Worm (Caenorhabditis elegans) whole organism, L2 larva: Measurements from ENCODE around the gene W05H9.2.
A peak's percentile ranks its signal among the peaks of the same experiment; 100 is the strongest.

Experiments
- C34F6.9 ChIP-seq: fragments of 150-350 bp; optimal IDR thresholded peaks from 2 replicates; lab custom pipeline; 2014; ENCODE audit warnings: missing biosample characterization, missing genetic modification characterization
- F13H6.1 ChIP-seq: sonication (generic microtip); optimal IDR thresholded peaks from 2 replicates; lab custom pipeline; 2016; ENCODE audit warnings: missing genetic modification characterization, missing compliant biosample characterization
- R02D3.7 ChIP-seq: fragments of 150-350 bp; optimal IDR thresholded peaks from 2 replicates; lab custom pipeline; 2014; ENCODE audit warnings: missing biosample characterization, missing genetic modification characterization
- Y55F3AM.14 ChIP-seq: fragments of 200-800 bp; sonication (Bioruptor generic); optimal IDR thresholded peaks from 2 replicates; lab custom pipeline; 2018; ENCODE audit warnings: mild to moderate bottlenecking, missing genetic modification characterization, missing compliant biosample characterization
- alr-1 ChIP-seq: fragments of 150-350 bp; optimal IDR thresholded peaks from 2 replicates; lab custom pipeline; 2014; ENCODE audit warnings: missing biosample characterization, missing genetic modification characterization
- aly-2 ChIP-seq: fragments of 150-350 bp; optimal IDR thresholded peaks from 2 replicates; lab custom pipeline; 2014; ENCODE audit warnings: missing biosample characterization, missing genetic modification characterization
- ama-1 ChIP-seq: fragments of 150-350 bp; optimal IDR thresholded peaks from 2 replicates; lab custom pipeline; 2018; ENCODE audit warnings: inconsistent platforms
- blmp-1 ChIP-seq: sonication (generic microtip); optimal IDR thresholded peaks from 2 replicates; lab custom pipeline; 2017; ENCODE audit warnings: missing genetic modification characterization, mild to moderate bottlenecking, missing compliant biosample characterization, antibody characterized with exemption, moderate library complexity; ENCODE audit not compliant: insufficient read depth
- ceh-82 ChIP-seq: fragments of 150-350 bp; optimal IDR thresholded peaks from 2 replicates; lab custom pipeline; 2014; ENCODE audit warnings: missing biosample characterization, missing genetic modification characterization
- crh-2 ChIP-seq: sonication (generic microtip); optimal IDR thresholded peaks from 2 replicates; lab custom pipeline; 2017; ENCODE audit warnings: missing biosample characterization, missing genetic modification characterization
- dmd-4 ChIP-seq: sonication (generic microtip); optimal IDR thresholded peaks from 2 replicates; lab custom pipeline; 2017; ENCODE audit warnings: missing biosample characterization, missing genetic modification characterization
- egl-27 ChIP-seq: sonication (generic microtip); optimal IDR thresholded peaks from 3 replicates; lab custom pipeline; 2017; ENCODE audit warnings: missing biosample characterization, missing genetic modification reagents, missing genetic modification characterization
- elt-3 ChIP-seq: sonication (generic microtip); optimal IDR thresholded peaks from 2 replicates; lab custom pipeline; 2017; ENCODE audit warnings: missing biosample characterization, missing genetic modification characterization
- fos-1 ChIP-seq: fragments of 150-350 bp; optimal IDR thresholded peaks from 2 replicates; lab custom pipeline; 2014; ENCODE audit warnings: missing biosample characterization, missing genetic modification characterization
- gmeb-1 ChIP-seq: fragments of 150-350 bp; optimal IDR thresholded peaks from 2 replicates; lab custom pipeline; 2014; ENCODE audit warnings: missing biosample characterization, missing genetic modification characterization
- lin-11 ChIP-seq: fragments of 150-350 bp; sonication (generic microtip); optimal IDR thresholded peaks from 2 replicates; lab custom pipeline; 2014; ENCODE audit warnings: missing biosample characterization, missing genetic modification characterization, inconsistent platforms, mixed read lengths
- lin-13 ChIP-seq: fragments of 150-350 bp; optimal IDR thresholded peaks from 2 replicates; lab custom pipeline; 2014; ENCODE audit warnings: missing biosample characterization, missing genetic modification reagents, missing genetic modification characterization
- lin-39 ChIP-seq: fragments of 150-350 bp; optimal IDR thresholded peaks from 2 replicates; lab custom pipeline; 2014; ENCODE audit warnings: missing biosample characterization, missing genetic modification reagents, missing genetic modification characterization
- mab-5 ChIP-seq: fragments of 150-350 bp; optimal IDR thresholded peaks from 2 replicates; lab custom pipeline; 2014; ENCODE audit warnings: missing biosample characterization, missing genetic modification characterization
- mdl-1 ChIP-seq, 2 experiments: fragments of 150-350 bp in 1 of 2; sonication (generic microtip) in 1 of 2; optimal IDR thresholded peaks; 2 replicates each; lab custom pipeline; 2017; ENCODE audit warnings: missing biosample characterization in 2 of 2, missing genetic modification characterization in 2 of 2
- nhr-10 ChIP-seq: sonication (generic microtip); optimal IDR thresholded peaks from 2 replicates; lab custom pipeline; 2017; ENCODE audit warnings: missing biosample characterization, missing genetic modification characterization
- nhr-12 ChIP-seq: fragments of 150-350 bp; optimal IDR thresholded peaks from 2 replicates; lab custom pipeline; 2014; ENCODE audit warnings: missing biosample characterization, missing genetic modification characterization
- nhr-129 ChIP-seq: fragments of 150-350 bp; optimal IDR thresholded peaks from 2 replicates; lab custom pipeline; 2014; ENCODE audit warnings: missing biosample characterization, missing genetic modification characterization
- nhr-23 ChIP-seq: fragments of 150-350 bp; optimal IDR thresholded peaks from 2 replicates; lab custom pipeline; 2014; ENCODE audit warnings: missing biosample characterization, missing genetic modification reagents, missing genetic modification characterization
- nhr-237 ChIP-seq: fragments of 150-350 bp; optimal IDR thresholded peaks from 2 replicates; lab custom pipeline; 2014; ENCODE audit warnings: missing biosample characterization, missing genetic modification characterization
- nhr-25 ChIP-seq: fragments of 150-350 bp; sonication (generic microtip); optimal IDR thresholded peaks from 3 replicates; lab custom pipeline; 2014; ENCODE audit warnings: missing biosample characterization, missing genetic modification characterization
- nhr-77 ChIP-seq: fragments of 150-350 bp; optimal IDR thresholded peaks from 2 replicates; lab custom pipeline; 2014; ENCODE audit warnings: missing biosample characterization, missing genetic modification characterization
- peb-1 ChIP-seq: fragments of 150-350 bp; optimal IDR thresholded peaks from 2 replicates; lab custom pipeline; 2014; ENCODE audit warnings: missing biosample characterization, missing genetic modification characterization
- sem-4 ChIP-seq: fragments of 150-350 bp; optimal IDR thresholded peaks from 2 replicates; lab custom pipeline; 2014; ENCODE audit warnings: missing biosample characterization, missing genetic modification reagents, missing genetic modification characterization
- sma-3 ChIP-seq: sonication (generic microtip); optimal IDR thresholded peaks from 2 replicates; lab custom pipeline; 2016; ENCODE audit warnings: missing genetic modification reagents, missing genetic modification characterization, missing compliant biosample characterization
- unc-39 ChIP-seq: fragments of 150-350 bp; optimal IDR thresholded peaks from 2 replicates; lab custom pipeline; 2014; ENCODE audit warnings: missing biosample characterization, missing genetic modification characterization
- unc-55 ChIP-seq: fragments of 150-350 bp; sonication (generic microtip); optimal IDR thresholded peaks from 3 replicates; lab custom pipeline; 2014; ENCODE audit warnings: missing biosample characterization, missing genetic modification reagents, missing genetic modification characterization
- unc-62 ChIP-seq: fragments of 150-350 bp; optimal IDR thresholded peaks from 2 replicates; lab custom pipeline; 2014; ENCODE audit warnings: missing biosample characterization, missing genetic modification reagents, missing genetic modification characterization
- zag-1 ChIP-seq: fragments of 150-350 bp; optimal IDR thresholded peaks from 2 replicates; lab custom pipeline; 2014; ENCODE audit warnings: missing biosample characterization, missing genetic modification characterization
- ztf-11 ChIP-seq: sonication (generic microtip); optimal IDR thresholded peaks from 2 replicates; lab custom pipeline; 2017; ENCODE audit warnings: missing biosample characterization, missing genetic modification characterization
- ztf-4 ChIP-seq: fragments of 150-350 bp; optimal IDR thresholded peaks from 2 replicates; lab custom pipeline; 2014; ENCODE audit warnings: missing biosample characterization, missing genetic modification characterization

W05H9.2 gene

ce11 chrX:6251947-6252617, 14.8 kb upstream of the W05H9.2 start (continued):
- TF ChIP-seq lin-11 (tag; lab: Kevin White, UChicago) = peak; percentile 30
- peak; percentile 54 for TF ChIP-seq C34F6.9 (tag; lab: Kevin White, UChicago)
- no peak for TF ChIP-seq unc-39 (tag; lab: Kevin White, UChicago)
- no peak for TF ChIP-seq unc-62 (GFP tag; lab: Kevin White, UChicago)
- no peak for TF ChIP-seq Y55F3AM.14 (GFP tag; lab: Kevin White, UChicago)
- peak; percentile 58 for TF ChIP-seq F13H6.1 (tag; lab: Kevin White, UChicago)
- no peak for TF ChIP-seq mab-5

ce11 chrX:6252752-6253151, 14.1 kb upstream of the W05H9.2 start:
- TF ChIP-seq Y55F3AM.14 (GFP tag; lab: Kevin White, UChicago) (peak; percentile 31), unc-55 (GFP tag; lab: Kevin White, UChicago) (no peak), F13H6.1 (tag; lab: Kevin White, UChicago) (no peak), gmeb-1 (tag; lab: Kevin White, UChicago) (peak; percentile 9), elt-3 (tag; lab: Kevin White, UChicago) (no peak), nhr-25 (tag; lab: Kevin White, UChicago) (peak; percentile 23)

ce11 chrX:6253160-6253559, 13.7 kb upstream of the W05H9.2 start:
- TF ChIP-seq nhr-129 (tag; lab: Kevin White, UChicago) = peak; percentile 17
- TF ChIP-seq gmeb-1 (tag; lab: Kevin White, UChicago) = peak; percentile 7
- no peak for TF ChIP-seq ama-1 (lab: Kevin White, UChicago)

- TF ChIP-seq sma-3 = no peak
- TF ChIP-seq C34F6.9 (tag; lab: Kevin White, UChicago) = peak; percentile 21
- TF ChIP-seq ama-1 (lab: Kevin White, UChicago) = no peak
- no peak for TF ChIP-seq ztf-11 (tag; lab: Kevin White, UChicago)
- no peak for TF ChIP-seq crh-2 (tag; lab: Kevin White, UChicago)
- TF ChIP-seq mdl-1 (tag; optimal IDR thresholded peaks at IDR 0.05; lab: Kevin White, UChicago) = no peak
- TF ChIP-seq lin-39 (tag; lab: Kevin White, UChicago) = no peak
- TF ChIP-seq nhr-23 (tag; lab: Kevin White, UChicago) = no peak
- no peak for TF ChIP-seq Y55F3AM.14 (GFP tag; lab: Kevin White, UChicago)
- no peak for TF ChIP-seq lin-11 (tag; lab: Kevin White, UChicago)
- TF ChIP-seq nhr-10 (tag; lab: Kevin White, UChicago) = no peak
- TF ChIP-seq blmp-1 (tag; lab: Kevin White, UChicago) = no peak
- TF ChIP-seq nhr-237 = no peak
- TF ChIP-seq R02D3.7 (tag; lab: Kevin White, UChicago) = peak; percentile 14
- no peak for TF ChIP-seq aly-2 (tag; lab: Kevin White, UChicago)
- TF ChIP-seq gmeb-1 (tag; lab: Kevin White, UChicago) = no peak
- no peak for TF ChIP-seq fos-1 (tag; lab: Kevin White, UChicago)
- no peak for TF ChIP-seq sem-4
- TF ChIP-seq unc-55 (GFP tag; lab: Kevin White, UChicago) = peak; percentile 9
- no peak for TF ChIP-seq dmd-4
- no peak for TF ChIP-seq ceh-82 (tag; lab: Kevin White, UChicago)
- TF ChIP-seq peb-1 (tag; lab: Kevin White, UChicago) = no peak
- peak; percentile 3 for TF ChIP-seq nhr-77 (tag; lab: Kevin White, UChicago)
- TF ChIP-seq ztf-4 (tag; lab: Kevin White, UChicago) = no peak
- TF ChIP-seq alr-1 = no peak
- TF ChIP-seq mab-5 = no peak
- TF ChIP-seq lin-13 = no peak
- no peak for TF ChIP-seq nhr-12 (tag; lab: Kevin White, UChicago)
- TF ChIP-seq unc-62 (GFP tag; lab: Kevin White, UChicago) = no peak
- TF ChIP-seq egl-27 (tag; lab: Kevin White, UChicago) = peak; percentile 3
- no peak for TF ChIP-seq zag-1 (tag; lab: Kevin White, UChicago)
These were observed 13.3 kb upstream of the W05H9.2 start for ce11 chrX:6253566-6253898.
